Worm (Caenorhabditis elegans) whole organism, L2 larva: Measurements from ENCODE around the gene fbxa-76.
"Not testable (repeated sequence)": the region's sequence is repeated elsewhere in the genome, so short reads cannot be mapped to it uniquely, and the experiment has no call there.

Experiments used
- F13H6.1 ChIP-seq: sonication (generic microtip); optimal IDR thresholded peaks from 2 replicates; lab custom pipeline; 2016; ENCODE audit warnings: missing genetic modification characterization, missing compliant biosample characterization
- R02D3.7 ChIP-seq: fragments of 150-350 bp; optimal IDR thresholded peaks from 2 replicates; lab custom pipeline; 2014; ENCODE audit warnings: missing biosample characterization, missing genetic modification characterization
- Y55F3AM.14 ChIP-seq: fragments of 200-800 bp; sonication (Bioruptor generic); optimal IDR thresholded peaks from 2 replicates; lab custom pipeline; 2018; ENCODE audit warnings: mild to moderate bottlenecking, missing genetic modification characterization, missing compliant biosample characterization
- ZK546.5 ChIP-seq: sonication (generic microtip); optimal IDR thresholded peaks from 2 replicates; lab custom pipeline; 2017; ENCODE audit warnings: missing biosample characterization, missing genetic modification characterization
- ama-1 ChIP-seq: fragments of 150-350 bp; optimal IDR thresholded peaks from 2 replicates; lab custom pipeline; 2018; ENCODE audit warnings: inconsistent platforms
- blmp-1 ChIP-seq: sonication (generic microtip); optimal IDR thresholded peaks from 2 replicates; lab custom pipeline; 2017; ENCODE audit warnings: missing genetic modification characterization, mild to moderate bottlenecking, missing compliant biosample characterization, antibody characterized with exemption, moderate library complexity; ENCODE audit not compliant: insufficient read depth
- ceh-16 ChIP-seq: fragments of 150-350 bp; optimal IDR thresholded peaks from 2 replicates; lab custom pipeline; 2014; ENCODE audit warnings: missing biosample characterization, missing genetic modification characterization
- crh-2 ChIP-seq: sonication (generic microtip); optimal IDR thresholded peaks from 2 replicates; lab custom pipeline; 2017; ENCODE audit warnings: missing biosample characterization, missing genetic modification characterization
- dmd-4 ChIP-seq: sonication (generic microtip); optimal IDR thresholded peaks from 2 replicates; lab custom pipeline; 2017; ENCODE audit warnings: missing biosample characterization, missing genetic modification characterization
- egl-27 ChIP-seq: sonication (generic microtip); optimal IDR thresholded peaks from 3 replicates; lab custom pipeline; 2017; ENCODE audit warnings: missing biosample characterization, missing genetic modification reagents, missing genetic modification characterization
- elt-1 ChIP-seq: fragments of 150-350 bp; optimal IDR thresholded peaks from 2 replicates; lab custom pipeline; 2014; ENCODE audit warnings: missing biosample characterization, missing genetic modification characterization
- elt-3 ChIP-seq: sonication (generic microtip); optimal IDR thresholded peaks from 2 replicates; lab custom pipeline; 2017; ENCODE audit warnings: missing biosample characterization, missing genetic modification characterization
- fos-1 ChIP-seq: fragments of 150-350 bp; optimal IDR thresholded peaks from 2 replicates; lab custom pipeline; 2014; ENCODE audit warnings: missing biosample characterization, missing genetic modification characterization
- gmeb-1 ChIP-seq: fragments of 150-350 bp; optimal IDR thresholded peaks from 2 replicates; lab custom pipeline; 2014; ENCODE audit warnings: missing biosample characterization, missing genetic modification characterization
- lin-11 ChIP-seq: fragments of 150-350 bp; sonication (generic microtip); optimal IDR thresholded peaks from 2 replicates; lab custom pipeline; 2014; ENCODE audit warnings: missing biosample characterization, missing genetic modification characterization, inconsistent platforms, mixed read lengths
- lin-13 ChIP-seq: fragments of 150-350 bp; optimal IDR thresholded peaks from 2 replicates; lab custom pipeline; 2014; ENCODE audit warnings: missing biosample characterization, missing genetic modification reagents, missing genetic modification characterization
- lin-39 ChIP-seq: fragments of 150-350 bp; optimal IDR thresholded peaks from 2 replicates; lab custom pipeline; 2014; ENCODE audit warnings: missing biosample characterization, missing genetic modification reagents, missing genetic modification characterization
- lsy-2 ChIP-seq, 2 experiments: fragments of 150-350 bp in 1 of 2; sonication (generic microtip) in 1 of 2; optimal IDR thresholded peaks; 2 replicates each; lab custom pipeline; 2014 to 2017; ENCODE audit warnings: missing biosample characterization in 2 of 2, missing genetic modification characterization in 2 of 2
- mdl-1 ChIP-seq, 2 experiments: fragments of 150-350 bp in 1 of 2; sonication (generic microtip) in 1 of 2; optimal IDR thresholded peaks; 2 replicates each; lab custom pipeline; 2017; ENCODE audit warnings: missing biosample characterization in 2 of 2, missing genetic modification characterization in 2 of 2
- nhr-10 ChIP-seq: sonication (generic microtip); optimal IDR thresholded peaks from 2 replicates; lab custom pipeline; 2017; ENCODE audit warnings: missing biosample characterization, missing genetic modification characterization
- nhr-11 ChIP-seq: fragments of 150-350 bp; optimal IDR thresholded peaks from 2 replicates; lab custom pipeline; 2014; ENCODE audit warnings: missing biosample characterization, missing genetic modification characterization
- nhr-23 ChIP-seq: fragments of 150-350 bp; optimal IDR thresholded peaks from 2 replicates; lab custom pipeline; 2014; ENCODE audit warnings: missing biosample characterization, missing genetic modification reagents, missing genetic modification characterization
- nhr-25 ChIP-seq: fragments of 150-350 bp; sonication (generic microtip); optimal IDR thresholded peaks from 3 replicates; lab custom pipeline; 2014; ENCODE audit warnings: missing biosample characterization, missing genetic modification characterization
- nhr-77 ChIP-seq: fragments of 150-350 bp; optimal IDR thresholded peaks from 2 replicates; lab custom pipeline; 2014; ENCODE audit warnings: missing biosample characterization, missing genetic modification characterization
- peb-1 ChIP-seq: fragments of 150-350 bp; optimal IDR thresholded peaks from 2 replicates; lab custom pipeline; 2014; ENCODE audit warnings: missing biosample characterization, missing genetic modification characterization
- skn-1 ChIP-seq: sonication (generic microtip); optimal IDR thresholded peaks from 2 replicates; lab custom pipeline; 2017; ENCODE audit warnings: missing biosample characterization, missing genetic modification characterization
- snpc-4 ChIP-seq: fragments of 150-350 bp; optimal IDR thresholded peaks from 2 replicates; lab custom pipeline; 2014; ENCODE audit warnings: missing biosample characterization, missing genetic modification characterization
- unc-39 ChIP-seq: fragments of 150-350 bp; optimal IDR thresholded peaks from 2 replicates; lab custom pipeline; 2014; ENCODE audit warnings: missing biosample characterization, missing genetic modification characterization
- zag-1 ChIP-seq: fragments of 150-350 bp; optimal IDR thresholded peaks from 2 replicates; lab custom pipeline; 2014; ENCODE audit warnings: missing biosample characterization, missing genetic modification characterization
- ztf-1 ChIP-seq: fragments of 200-800 bp; sonication (Bioruptor generic); conservative IDR thresholded peaks from 2 replicates; pipeline ENCODE4 v1.3.6; 2022; ENCODE audit warnings: missing genetic modification characterization, missing compliant biosample characterization
- ztf-11 ChIP-seq: sonication (generic microtip); optimal IDR thresholded peaks from 2 replicates; lab custom pipeline; 2017; ENCODE audit warnings: missing biosample characterization, missing genetic modification characterization

fbxa-76 gene

ce11 chrIII:1275513-1275912, 26.6 kb upstream of the fbxa-76 start, which contains the start of gene fbxa-30:
fbxa-30 (minus strand) TSS chrIII:1275613.
- TF ChIP-seq gmeb-1 (tag; lab: Kevin White, UChicago) (no peak), lin-11 (tag; lab: Kevin White, UChicago) (no peak), snpc-4 (tag; lab: Kevin White, UChicago) (no peak), F13H6.1 (tag; lab: Kevin White, UChicago) (no peak), nhr-23 (no peak), nhr-10 (tag; lab: Kevin White, UChicago) (no peak), blmp-1 (tag; lab: Kevin White, UChicago) (no peak), ZK546.5 (tag; lab: Kevin White, UChicago) (no peak), ama-1 (lab: Kevin White, UChicago) (no peak), egl-27 (no peak), Y55F3AM.14 (GFP tag; lab: Kevin White, UChicago) (no peak), nhr-11 (tag; lab: Kevin White, UChicago) (no peak), crh-2 (no peak), ceh-16 (no peak), R02D3.7 (tag; lab: Kevin White, UChicago) (no peak), nhr-25 (tag; lab: Kevin White, UChicago) (no peak)
- TF ChIP-seq, all 48 proteins: peak for 0

DNA sequence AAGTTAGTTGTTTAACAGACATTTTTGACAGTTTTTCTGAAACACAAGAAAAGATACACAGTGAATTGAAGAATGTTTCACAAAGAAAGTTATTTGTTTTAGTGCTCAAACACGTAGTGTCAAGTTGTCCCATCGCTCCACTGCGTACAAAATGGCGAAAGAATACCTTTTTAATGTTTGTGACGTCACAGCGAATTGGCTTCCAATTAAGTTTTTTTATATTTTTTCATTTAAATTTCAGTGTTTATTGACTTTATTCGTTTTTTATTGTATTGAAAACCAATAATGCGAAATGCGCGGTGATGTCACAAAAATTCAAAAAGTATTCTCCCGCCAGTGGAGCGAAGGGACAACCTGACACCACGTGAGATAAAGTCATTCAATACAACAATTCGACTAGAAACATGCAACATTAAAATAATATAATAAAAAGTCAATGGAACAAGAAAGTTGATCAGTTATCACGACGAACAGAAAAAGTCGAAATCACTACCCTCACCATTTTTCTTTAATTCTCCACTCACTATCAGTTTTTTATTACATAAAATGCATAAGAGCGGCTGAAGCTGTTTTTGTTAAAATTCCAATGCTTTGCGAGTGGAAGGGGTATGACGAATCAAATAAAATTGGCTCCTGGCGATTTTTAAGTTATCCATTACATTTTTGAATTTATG, 24.8 kb upstream of the fbxa-76 start, which contains the start of gene fbxa-29:
Gene fbxa-29 (minus strand): TSS at position 51 of the 674 bp plus-strand sequence.
- TF ChIP-seq fos-1 (peak; percentile 23), lin-13 (no peak)

- TF ChIP-seq fos-1, result peak; percentile 75
- TF ChIP-seq ZK546.5 (tag; lab: Kevin White, UChicago), result no peak
- no peak for TF ChIP-seq lsy-2 (tag; optimal IDR thresholded peaks at IDR 0.05; lab: Kevin White, UChicago)
- TF ChIP-seq ceh-16, result no peak
- TF ChIP-seq elt-1 (tag; lab: Kevin White, UChicago), result no peak
- no peak for TF ChIP-seq ztf-1 (GFP tag; lab: Robert Waterston, UW)
- no peak for TF ChIP-seq lin-13
- no peak for TF ChIP-seq zag-1 (tag; lab: Kevin White, UChicago)
- no peak for TF ChIP-seq unc-39 (tag; lab: Kevin White, UChicago)
- no peak for TF ChIP-seq nhr-25 (tag; lab: Kevin White, UChicago)
- TF ChIP-seq elt-3 (tag; lab: Kevin White, UChicago), result no peak
- TF ChIP-seq crh-2, result peak; percentile 5
- no peak for TF ChIP-seq R02D3.7 (tag; lab: Kevin White, UChicago)
- no peak for TF ChIP-seq Y55F3AM.14 (GFP tag; lab: Kevin White, UChicago)
- no peak for TF ChIP-seq nhr-77 (tag; lab: Kevin White, UChicago)
- no peak for TF ChIP-seq ztf-11 (tag; lab: Kevin White, UChicago)
- no peak for TF ChIP-seq peb-1 (tag; lab: Kevin White, UChicago)
These were observed 22.5 kb upstream of the fbxa-76 start, which contains the start of gene fbxa-31 for ce11 chrIII:1271378-1271926. fbxa-31 (minus strand) TSS chrIII:1271428.

DNA sequence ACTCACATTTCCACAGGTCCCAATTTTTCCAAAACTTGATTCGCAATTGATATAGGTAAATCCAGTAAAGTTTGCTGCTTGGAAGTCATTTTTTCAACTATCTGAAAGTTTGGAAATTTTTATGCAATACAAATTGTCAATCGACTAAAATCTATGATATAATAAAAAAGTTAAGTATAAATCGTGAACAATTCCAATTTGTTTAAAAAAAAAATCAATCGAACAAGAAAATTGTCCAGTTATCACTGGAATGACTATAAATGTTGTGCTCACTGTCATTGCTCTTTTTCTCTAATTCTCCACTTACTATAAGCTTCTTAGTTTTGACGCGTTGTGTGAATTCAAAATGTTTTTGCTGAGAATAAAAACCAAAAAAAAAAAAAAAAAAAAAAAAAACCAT, 20.2 kb upstream of the fbxa-76 start, which contains the start of gene fbxa-32:
Gene fbxa-32 (minus strand): TSS at position 101 of the 400 bp plus-strand sequence.
- TF ChIP-seq lin-11 (tag; lab: Kevin White, UChicago) (no peak), nhr-77 (tag; lab: Kevin White, UChicago) (no peak), skn-1 (tag; lab: Kevin White, UChicago) (no peak), unc-39 (tag; lab: Kevin White, UChicago) (no peak), F13H6.1 (tag; lab: Kevin White, UChicago) (no peak), lsy-2 (tag; optimal IDR thresholded peaks at IDR 0.05; lab: Kevin White, UChicago) (no peak), mdl-1 (tag; optimal IDR thresholded peaks at IDR 0.05; lab: Kevin White, UChicago) (no peak), dmd-4 (no peak), zag-1 (tag; lab: Kevin White, UChicago) (no peak)

DNA sequence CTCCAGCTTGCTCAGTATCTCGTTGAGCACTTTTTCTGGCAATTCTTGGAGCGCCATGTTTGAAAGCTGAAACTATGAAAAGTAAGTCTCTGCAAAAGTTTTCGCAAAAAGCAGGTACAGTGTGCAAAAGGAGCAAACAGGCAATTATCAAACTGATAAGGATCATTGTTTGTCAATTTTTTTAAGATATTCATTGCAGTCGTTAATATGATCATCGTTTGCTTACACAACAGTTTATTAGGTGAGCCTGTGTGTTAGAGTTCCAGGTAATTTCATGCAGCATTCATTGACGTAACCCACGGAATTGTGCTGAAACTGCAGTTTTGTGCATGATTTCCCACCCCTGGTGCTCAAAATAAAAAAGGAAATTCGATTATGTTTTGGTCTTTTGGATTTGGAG, 17.8 kb upstream of the fbxa-76 start, which contains the start of gene fbxa-151:
Gene fbxa-151 (minus strand): TSS at position 101 of the 400 bp plus-strand sequence.
- not testable (repeated sequence) for TF ChIP-seq lin-39; fos-1; nhr-25 (tag; lab: Kevin White, UChicago)
